Worm (Caenorhabditis elegans) whole organism, L4 larva: ENCODE measurements around the gene rps-22.

Experiments
- F10B5.3 ChIP-seq: sonication (generic microtip); optimal IDR thresholded peaks from 2 replicates; lab custom pipeline; 2016; ENCODE audit warnings: mild to moderate bottlenecking, missing genetic modification characterization, missing compliant biosample characterization
- F44E2.7 ChIP-seq: fragments of 200-800 bp; sonication (Bioruptor generic); IDR thresholded peaks from 2 replicates; pipeline ENCODE4 v2.1.2; 2022; ENCODE audit warnings: missing genetic modification characterization, missing compliant biosample characterization
- R02D3.7 ChIP-seq: fragments of 150-350 bp; sonication (generic microtip); optimal IDR thresholded peaks from 3 replicates; lab custom pipeline; 2014; ENCODE audit warnings: missing biosample characterization, missing genetic modification characterization
- T20F7.1 ChIP-seq: fragments of 200-800 bp; sonication (Bioruptor generic); optimal IDR thresholded peaks from 2 replicates; lab custom pipeline; 2018; ENCODE audit warnings: mild to moderate bottlenecking, missing genetic modification characterization, missing compliant biosample characterization
- Y105C5A.15 ChIP-seq: fragments of 200-800 bp; sonication (Bioruptor generic); IDR thresholded peaks from 2 replicates; pipeline ENCODE4 v1.3.6; 2022; ENCODE audit warnings: missing genetic modification characterization, missing compliant biosample characterization
- Y48G9A.11 ChIP-seq: fragments of 200-800 bp; sonication (Bioruptor generic); IDR thresholded peaks from 2 replicates; pipeline ENCODE4 v1.3.6; 2022; ENCODE audit warnings: missing genetic modification reagents, missing genetic modification characterization, missing compliant biosample characterization
- Y75B8A.6 ChIP-seq: fragments of 200-800 bp; sonication (Bioruptor generic); IDR thresholded peaks from 2 replicates; pipeline ENCODE4 v1.3.6; 2022; ENCODE audit warnings: missing genetic modification reagents, missing genetic modification characterization, missing compliant biosample characterization
- ZK337.2 ChIP-seq: fragments of 200-800 bp; sonication (Bioruptor generic); IDR thresholded peaks from 2 replicates; pipeline ENCODE4 v1.3.6; 2022; ENCODE audit warnings: missing genetic modification reagents, missing genetic modification characterization, missing compliant biosample characterization
- aha-1 ChIP-seq: fragments of 150-350 bp; peaks from one replicate; lab custom pipeline; 2014; ENCODE audit warnings: missing biosample characterization, missing genetic modification characterization
- ama-1 ChIP-seq: fragments of 150-350 bp; optimal IDR thresholded peaks from 2 replicates; lab custom pipeline; 2014; ENCODE audit warnings: inconsistent platforms, mixed read lengths
- attf-4 ChIP-seq: sonication (generic microtip); optimal IDR thresholded peaks from 3 replicates; lab custom pipeline; 2017; ENCODE audit warnings: missing biosample characterization, missing genetic modification characterization
- ceh-32 ChIP-seq: sonication (generic microtip); optimal IDR thresholded peaks from 2 replicates; lab custom pipeline; 2016; ENCODE audit warnings: mild to moderate bottlenecking, missing genetic modification characterization, missing compliant biosample characterization; ENCODE audit not compliant: poor library complexity
- ceh-44 ChIP-seq: fragments of 200-800 bp; sonication (Bioruptor generic); IDR thresholded peaks from 2 replicates; pipeline ENCODE4 v1.3.6; 2022; ENCODE audit warnings: missing genetic modification reagents, missing genetic modification characterization, missing compliant biosample characterization
- cey-2 ChIP-seq: sonication (generic microtip); optimal IDR thresholded peaks from 3 replicates; lab custom pipeline; 2017; ENCODE audit warnings: missing genetic modification characterization, mild to moderate bottlenecking, missing compliant biosample characterization, antibody characterized with exemption, borderline replicate concordance; ENCODE audit not compliant: insufficient read depth
- dmd-8 ChIP-seq: fragments of 200-800 bp; sonication (Bioruptor generic); IDR thresholded peaks from 2 replicates; pipeline ENCODE4 v1.3.6; 2022; ENCODE audit warnings: missing genetic modification characterization, missing compliant biosample characterization
- dmd-9 ChIP-seq: fragments of 200-800 bp; sonication (Bioruptor generic); IDR thresholded peaks from 2 replicates; pipeline ENCODE4 v1.3.6; 2022; ENCODE audit warnings: missing genetic modification reagents, missing genetic modification characterization, missing compliant biosample characterization
- egl-43 ChIP-seq: fragments of 200-800 bp; sonication (Bioruptor generic); IDR thresholded peaks from 2 replicates; pipeline ENCODE4 v1.3.6; 2022; ENCODE audit warnings: missing genetic modification reagents, missing genetic modification characterization, missing compliant biosample characterization
- gei-8 ChIP-seq: fragments of 200-800 bp; sonication (Bioruptor generic); optimal IDR thresholded peaks from 2 replicates; lab custom pipeline; 2018; ENCODE audit warnings: mild to moderate bottlenecking, missing genetic modification characterization, missing compliant biosample characterization
- hif-1 ChIP-seq, 2 experiments: sonication (generic microtip); optimal IDR thresholded peaks; 2 replicates each; lab custom pipeline; 2016 to 2017; ENCODE audit warnings: missing compliant biosample characterization in 2 of 2, missing genetic modification characterization in 2 of 2, missing genetic modification reagents in 2 of 2, missing genotype in 2 of 2, mild to moderate bottlenecking in 1 of 2
- hlh-11 ChIP-seq: fragments of 200-800 bp; sonication (Bioruptor generic); optimal IDR thresholded peaks from 2 replicates; lab custom pipeline; 2018; ENCODE audit warnings: mild to moderate bottlenecking, missing genetic modification characterization, missing compliant biosample characterization
- jun-1 ChIP-seq: fragments of 150-350 bp; optimal IDR thresholded peaks from 2 replicates; lab custom pipeline; 2014; ENCODE audit warnings: missing biosample characterization, missing genetic modification reagents, missing genetic modification characterization
- lin-13 ChIP-seq: fragments of 150-350 bp; optimal IDR thresholded peaks from 2 replicates; lab custom pipeline; 2014; ENCODE audit warnings: missing biosample characterization, missing genetic modification reagents, missing genetic modification characterization
- lin-29 ChIP-seq: fragments of 200-800 bp; sonication (Bioruptor generic); IDR thresholded peaks from 2 replicates; pipeline ENCODE4 v1.3.6; 2022; ENCODE audit warnings: missing genetic modification reagents, missing genetic modification characterization, missing compliant biosample characterization
- lsy-2 ChIP-seq, 2 experiments: fragments of 150-350 bp in 1 of 2; sonication (generic microtip) in 1 of 2; optimal IDR thresholded peaks; 2 replicates each; lab custom pipeline; 2014 to 2017; ENCODE audit warnings: missing biosample characterization in 2 of 2, missing genetic modification characterization in 2 of 2
- mep-1 ChIP-seq: fragments of 150-350 bp; sonication (generic microtip); optimal IDR thresholded peaks from 3 replicates; lab custom pipeline; 2014; ENCODE audit warnings: missing biosample characterization, missing genetic modification characterization
- mes-2 ChIP-seq: sonication (generic microtip); optimal IDR thresholded peaks from 2 replicates; lab custom pipeline; 2016; ENCODE audit warnings: missing genotype, mild to moderate bottlenecking, missing genetic modification characterization, missing compliant biosample characterization; ENCODE audit not compliant: poor library complexity, severe bottlenecking
- nhr-102 ChIP-seq: sonication (generic microtip); optimal IDR thresholded peaks from 2 replicates; lab custom pipeline; 2016; ENCODE audit warnings: mild to moderate bottlenecking, missing genetic modification characterization, moderate library complexity, missing compliant biosample characterization
- nhr-11 ChIP-seq: fragments of 150-350 bp; optimal IDR thresholded peaks from 2 replicates; lab custom pipeline; 2014; ENCODE audit warnings: missing biosample characterization, missing genetic modification characterization
- nhr-237 ChIP-seq: sonication (generic microtip); optimal IDR thresholded peaks from 2 replicates; lab custom pipeline; 2017; ENCODE audit warnings: missing biosample characterization, missing genetic modification characterization
- nhr-41 ChIP-seq: fragments of 200-800 bp; sonication (Bioruptor generic); IDR thresholded peaks from 2 replicates; pipeline ENCODE4 v1.3.6; 2022; ENCODE audit warnings: missing genetic modification reagents, missing genetic modification characterization, missing compliant biosample characterization
- nhr-6 ChIP-seq: fragments of 150-350 bp; optimal IDR thresholded peaks from 2 replicates; lab custom pipeline; 2014; ENCODE audit warnings: missing biosample characterization, missing genetic modification characterization
- nhr-77 ChIP-seq: fragments of 150-350 bp; optimal IDR thresholded peaks from 2 replicates; lab custom pipeline; 2014; ENCODE audit warnings: missing biosample characterization, missing genetic modification characterization
- pha-4 ChIP-seq, 2 experiments: fragments of 150-350 bp in 1 of 2; fragments of 200-800 bp in 1 of 2; sonication (Bioruptor generic) in 1 of 2; IDR thresholded peaks in 1 of 2; optimal IDR thresholded peaks in 1 of 2; 2 replicates each; pipeline versions ENCODE4 v1.3.6 to Lab custom; 2014 to 2022; ENCODE audit warnings: missing genetic modification characterization in 2 of 2, missing genetic modification reagents in 2 of 2, missing biosample characterization in 1 of 2, missing compliant biosample characterization in 1 of 2
- php-3 ChIP-seq: fragments of 200-800 bp; sonication (Bioruptor generic); IDR thresholded peaks from 2 replicates; pipeline ENCODE4 v1.3.6; 2022; ENCODE audit warnings: missing genetic modification reagents, missing genetic modification characterization, missing compliant biosample characterization
- saeg-2 ChIP-seq: fragments of 200-800 bp; sonication (Bioruptor generic); IDR thresholded peaks from 2 replicates; pipeline ENCODE4 v1.3.6; 2022; ENCODE audit warnings: missing genetic modification reagents, missing genetic modification characterization, missing compliant biosample characterization
- spr-1 ChIP-seq: sonication (generic microtip); optimal IDR thresholded peaks from 2 replicates; lab custom pipeline; 2016; ENCODE audit warnings: mild to moderate bottlenecking, missing genetic modification characterization, missing compliant biosample characterization
- tag-97 ChIP-seq: fragments of 200-800 bp; sonication (Bioruptor generic); IDR thresholded peaks from 2 replicates; pipeline ENCODE4 v1.3.6; 2022; ENCODE audit warnings: missing genetic modification characterization, missing compliant biosample characterization
- unc-62 ChIP-seq, 3 experiments: fragments of 150-350 bp in 1 of 3; sonication (generic microtip); optimal IDR thresholded peaks in 2 of 3; peaks in 1 of 3; 1 replicate in 1 of 3; 2 replicates in 2 of 3; lab custom pipeline; 2014 to 2017; ENCODE audit warnings: missing biosample characterization in 3 of 3, missing genetic modification characterization in 3 of 3, missing genetic modification reagents in 3 of 3, missing genotype in 1 of 3
- vab-7 ChIP-seq: fragments of 200-800 bp; sonication (Bioruptor generic); IDR thresholded peaks from 2 replicates; pipeline ENCODE4 v1.3.6; 2022; ENCODE audit warnings: missing genetic modification reagents, missing genetic modification characterization, missing compliant biosample characterization
- zfp-3 ChIP-seq: fragments of 200-800 bp; sonication (Bioruptor generic); conservative IDR thresholded peaks from 2 replicates; pipeline ENCODE4 v1.3.6; 2022; ENCODE audit warnings: missing genetic modification reagents, missing genetic modification characterization, missing compliant biosample characterization

The rps-22 gene

ce11 chrIII:1926456-1926855 is 23.9 kb upstream of the rps-22 start (continued):
- TF ChIP-seq nhr-11: peak; percentile 88
- peak; percentile 87 for TF ChIP-seq jun-1 (tag; lab: Kevin White, UChicago)
- peak; percentile 44 for TF ChIP-seq nhr-237 (tag; lab: Kevin White, UChicago)
- peak; percentile 51 for TF ChIP-seq nhr-6 (tag; lab: Kevin White, UChicago)
- peak; percentile 91 for TF ChIP-seq saeg-2 (GFP tag; lab: Robert Waterston, UW)
- TF ChIP-seq egl-43 (GFP tag; lab: Robert Waterston, UW): peak; percentile 79
- no peak for TF ChIP-seq R02D3.7 (tag; lab: Kevin White, UChicago)
- no peak for TF ChIP-seq ceh-44 (GFP tag; lab: Robert Waterston, UW)
- peak; percentile 47; the same call in 1 of the 2 replicates for TF ChIP-seq ZK337.2 (GFP tag; lab: Robert Waterston, UW)
- peak; percentile 15 for TF ChIP-seq ceh-32 (tag; lab: Kevin White, UChicago)
- no peak for TF ChIP-seq F10B5.3 (tag; lab: Kevin White, UChicago)
- TF ChIP-seq cey-2: peak; percentile 81
- TF ChIP-seq nhr-102 (tag; lab: Kevin White, UChicago): peak; percentile 88
- peak; percentile 99 for TF ChIP-seq hlh-11
- TF ChIP-seq zfp-3: peak; percentile 77
- peak; percentile 47; the same call in 1 of the 2 replicates for TF ChIP-seq php-3 (GFP tag; lab: Robert Waterston, UW)
- peak; percentile 68 to 88 for TF ChIP-seq lsy-2 (tag; optimal IDR thresholded peaks at IDR 0.05; lab: Kevin White, UChicago)
- TF ChIP-seq attf-4 (tag; lab: Kevin White, UChicago): no peak
- TF ChIP-seq dmd-9: peak; percentile 4; the same call in 1 of the 2 replicates
- TF ChIP-seq nhr-77 (tag; lab: Kevin White, UChicago): peak; percentile 76
- no peak for TF ChIP-seq Y48G9A.11 (GFP tag; lab: Robert Waterston, UW)
- no peak for TF ChIP-seq vab-7 (GFP tag; lab: Robert Waterston, UW)
- TF ChIP-seq mes-2 (tag; lab: Kevin White, UChicago): peak; percentile 74
- TF ChIP-seq mep-1 (tag; lab: Kevin White, UChicago): peak; percentile 88
- no peak for TF ChIP-seq dmd-8 (GFP tag; lab: Robert Waterston, UW)
- no peak for TF ChIP-seq tag-97 (GFP tag; lab: Robert Waterston, UW)
- peak; percentile 19 for TF ChIP-seq spr-1
- 0 out of 2 replicates have a peak, but pooled peaks have one; percentile 28 for TF ChIP-seq Y75B8A.6 (GFP tag; lab: Robert Waterston, UW)
- TF ChIP-seq gei-8: peak; percentile 92
- TF ChIP-seq F44E2.7 (GFP tag; lab: Robert Waterston, UW): no peak
- peak; percentile 95 for TF ChIP-seq pha-4 (GFP tag; IDR thresholded peaks at IDR 0.05; lab: Robert Waterston, UW)
- TF ChIP-seq pha-4 (tag; optimal IDR thresholded peaks at IDR 0.05; lab: Kevin White, UChicago): no peak
- TF ChIP-seq aha-1 (tag; lab: Kevin White, UChicago): peak; percentile 97
- TF ChIP-seq hif-1 (tag; optimal IDR thresholded peaks at IDR 0.05; lab: Kevin White, UChicago): peak in 1 of 2 experiments; percentile 76
- TF ChIP-seq Y105C5A.15: no peak

- no peak for TF ChIP-seq T20F7.1 (GFP tag; lab: Kevin White, UChicago)
- TF ChIP-seq lin-13: peak; percentile 5
- no peak for TF ChIP-seq ama-1 (lab: Kevin White, UChicago)
- TF ChIP-seq nhr-237 (tag; lab: Kevin White, UChicago): no peak
- no peak for TF ChIP-seq lin-29 (GFP tag; lab: Robert Waterston, UW)
- TF ChIP-seq unc-62 (GFP tag; optimal IDR thresholded peaks at IDR 0.05 in 1 of 2; lab: Kevin White, UChicago): peak in 1 of 2 experiments; percentile 62
- TF ChIP-seq unc-62 (tag; optimal IDR thresholded peaks at IDR 0.05; lab: Kevin White, UChicago): no peak
- TF ChIP-seq saeg-2 (GFP tag; lab: Robert Waterston, UW): no peak
- TF ChIP-seq nhr-41: no peak
- TF ChIP-seq lsy-2 (tag; optimal IDR thresholded peaks at IDR 0.05; lab: Kevin White, UChicago): peak in 1 of 2 experiments; percentile 2
Measured at ce11 chrIII:1927230-1927629, 23.1 kb upstream of the rps-22 start.
